Fruit fly (Drosophila melanogaster) whole organism, embryonic: ENCODE measurements around the gene hfp.

Source experiments
- CG1024 ChIP-seq: fragments of 200-800 bp; sonication (Bioruptor generic); IDR thresholded peaks from 2 replicates; pipeline ENCODE4 v1.3.6; 2022; ENCODE audit warnings: missing biosample characterization, missing genetic modification characterization
- CG13296 ChIP-seq: fragments of 200-800 bp; sonication (Bioruptor generic); optimal IDR thresholded peaks from 3 replicates; lab custom pipeline; 2018; ENCODE audit warnings: missing biosample characterization, mild to moderate bottlenecking, missing genetic modification characterization
- CG14860 ChIP-seq: fragments of 200-800 bp; sonication (Bioruptor generic); IDR thresholded peaks from 3 replicates; pipeline ENCODE4 v1.3.6; 2022; ENCODE audit warnings: missing biosample characterization, missing genetic modification characterization; ENCODE audit not compliant: partially characterized antibody
- CG15269 ChIP-seq: fragments of 200-800 bp; sonication (Bioruptor generic); optimal IDR thresholded peaks from 2 replicates; lab custom pipeline; 2018; ENCODE audit warnings: missing biosample characterization, mild to moderate bottlenecking, missing genetic modification characterization, moderate library complexity
- CG17612 ChIP-seq: fragments of 200-800 bp; sonication (Bioruptor generic); IDR thresholded peaks from 2 replicates; pipeline ENCODE4 v1.3.6; 2022; ENCODE audit warnings: missing biosample characterization, missing genetic modification characterization
- CG18262 ChIP-seq: fragments of 200-800 bp; optimal IDR thresholded peaks from 3 replicates; lab custom pipeline; 2019; ENCODE audit warnings: missing biosample characterization, mild to moderate bottlenecking, missing genetic modification characterization, moderate library complexity
- CG2129 ChIP-seq: fragments of 200-800 bp; sonication (Bioruptor generic); IDR thresholded peaks from 2 replicates; pipeline ENCODE4 v1.3.6; 2022; ENCODE audit warnings: missing biosample characterization, missing genetic modification characterization; ENCODE audit not compliant: partially characterized antibody
- CG2678 ChIP-seq: fragments of 200-800 bp; sonication (Bioruptor generic); optimal IDR thresholded peaks from 3 replicates; lab custom pipeline; 2019; ENCODE audit warnings: missing biosample characterization, mild to moderate bottlenecking, missing genetic modification characterization, moderate library complexity
- CG31388 ChIP-seq: fragments of 200-800 bp; sonication (Bioruptor generic); optimal IDR thresholded peaks from 2 replicates; lab custom pipeline; 2016; ENCODE audit warnings: missing biosample characterization, missing genetic modification characterization
- CG3163 ChIP-seq: fragments of 200-800 bp; sonication (Bioruptor generic); optimal IDR thresholded peaks from 3 replicates; lab custom pipeline; 2016; ENCODE audit warnings: missing biosample characterization, missing genetic modification characterization
- CG4707 ChIP-seq: fragments of 200-800 bp; sonication (Bioruptor generic); optimal IDR thresholded peaks from 2 replicates; lab custom pipeline; 2018; ENCODE audit warnings: missing biosample characterization, mild to moderate bottlenecking, missing genetic modification characterization, moderate library complexity
- CG6813 ChIP-seq: fragments of 200-800 bp; sonication (Bioruptor generic); optimal IDR thresholded peaks from 2 replicates; lab custom pipeline; 2017; ENCODE audit warnings: missing biosample characterization, missing genetic modification characterization, mild to moderate bottlenecking, moderate library complexity, missing genetic modification reagents
- CG7357 ChIP-seq: fragments of 200-800 bp; sonication (Bioruptor generic); IDR thresholded peaks from 3 replicates; pipeline ENCODE4 v1.3.6; 2022; ENCODE audit warnings: missing biosample characterization, missing genetic modification characterization
- CG8478 ChIP-seq: fragments of >200 bp; optimal IDR thresholded peaks from 2 replicates; lab custom pipeline; 2018
- CkIIα-i1 ChIP-seq: fragments of 200-800 bp; sonication (Bioruptor generic); IDR thresholded peaks from 2 replicates; pipeline ENCODE4 v1.3.6; 2022; ENCODE audit warnings: missing biosample characterization, missing genetic modification characterization
- Dfd ChIP-seq, 2 experiments: fragments of >200 bp; optimal IDR thresholded peaks; 2 replicates each; lab custom pipeline; 2017; ENCODE audit warnings: missing biosample characterization in 2 of 2, missing genetic modification characterization in 2 of 2
- Dll ChIP-seq: fragments of 200-800 bp; sonication (Bioruptor generic); IDR thresholded peaks from 4 replicates; pipeline ENCODE4 v1.3.6; 2022; ENCODE audit warnings: missing biosample characterization, missing genetic modification characterization; ENCODE audit not compliant: partially characterized antibody
- Eip74EF ChIP-seq, 2 experiments: fragments of 200-800 bp in 1 of 2; fragments of >200 bp in 1 of 2; sonication (Bioruptor generic) in 1 of 2; optimal IDR thresholded peaks; 2 replicates each; lab custom pipeline; 2017 to 2019; ENCODE audit warnings: missing biosample characterization in 2 of 2, missing genetic modification characterization in 2 of 2, mild to moderate bottlenecking in 1 of 2, moderate library complexity in 1 of 2
- Ets65A ChIP-seq: fragments of 200-800 bp; sonication (Bioruptor generic); peaks from one replicate; lab custom pipeline; 2016; ENCODE audit warnings: missing biosample characterization, missing genetic modification characterization
- Fer3 ChIP-seq: fragments of 200-800 bp; sonication (Bioruptor generic); optimal IDR thresholded peaks from 2 replicates; lab custom pipeline; 2018; ENCODE audit warnings: missing biosample characterization, mild to moderate bottlenecking, missing genetic modification characterization, moderate library complexity
- Gsc ChIP-seq: fragments of 200-800 bp; sonication (Bioruptor generic); IDR thresholded peaks from 2 replicates; pipeline ENCODE4 v1.3.6; 2022; ENCODE audit warnings: missing biosample characterization, missing genetic modification characterization
- HLH4C ChIP-seq: fragments of 200-800 bp; sonication (Bioruptor generic); IDR thresholded peaks from 3 replicates; pipeline ENCODE4 v1.3.6; 2022; ENCODE audit warnings: missing biosample characterization, missing genetic modification characterization; ENCODE audit not compliant: partially characterized antibody
- HmgD ChIP-seq: fragments of 200-800 bp; sonication (Bioruptor generic); optimal IDR thresholded peaks from 3 replicates; lab custom pipeline; 2016; ENCODE audit warnings: missing biosample characterization, missing genetic modification characterization
- Hr78 ChIP-seq, 2 experiments: fragments of 200-800 bp in 1 of 2; fragments of >200 bp in 1 of 2; sonication (Bioruptor generic) in 1 of 2; optimal IDR thresholded peaks; 2 replicates each; lab custom pipeline; 2017 to 2019; ENCODE audit warnings: missing biosample characterization in 2 of 2, missing genetic modification characterization in 2 of 2, mild to moderate bottlenecking in 1 of 2, moderate library complexity in 1 of 2
- Nf-YB ChIP-seq: fragments of 200-800 bp; sonication (Bioruptor generic); optimal IDR thresholded peaks from 3 replicates; lab custom pipeline; 2019; ENCODE audit warnings: missing biosample characterization, mild to moderate bottlenecking, missing genetic modification characterization, moderate library complexity
- Poxn ChIP-seq: fragments of 200-800 bp; sonication (Bioruptor generic); IDR thresholded peaks from 2 replicates; pipeline ENCODE4 v1.3.6; 2022; ENCODE audit warnings: missing biosample characterization, missing genetic modification characterization
- Scr ChIP-seq: fragments of 200-800 bp; sonication (Bioruptor generic); IDR thresholded peaks from 2 replicates; pipeline ENCODE4 v1.3.6; 2022; ENCODE audit warnings: missing biosample characterization, missing genetic modification characterization; ENCODE audit not compliant: partially characterized antibody
- Tbp ChIP-seq: fragments of >200 bp; optimal IDR thresholded peaks from 2 replicates; lab custom pipeline; 2018; ENCODE audit warnings: missing biosample characterization, missing genetic modification characterization
- bbx ChIP-seq: fragments of 200-800 bp; sonication (Bioruptor generic); IDR thresholded peaks from 2 replicates; pipeline ENCODE4 v1.3.6; 2022; ENCODE audit warnings: missing biosample characterization, missing genetic modification characterization; ENCODE audit not compliant: partially characterized antibody
- bigmax ChIP-seq: fragments of 200-800 bp; sonication (Bioruptor generic); optimal IDR thresholded peaks from 2 replicates; lab custom pipeline; 2018; ENCODE audit warnings: missing biosample characterization, mild to moderate bottlenecking, missing genetic modification characterization
- chinmo ChIP-seq: fragments of 200-800 bp; sonication (Bioruptor generic); IDR thresholded peaks from 4 replicates; pipeline ENCODE4 v1.3.6; 2022; ENCODE audit warnings: missing biosample characterization, missing genetic modification characterization; ENCODE audit not compliant: partially characterized antibody
- chm ChIP-seq: fragments of 200-800 bp; sonication (Bioruptor generic); IDR thresholded peaks from 2 replicates; pipeline ENCODE4 v1.3.6; 2022; ENCODE audit warnings: missing biosample characterization, missing genetic modification characterization
- crol ChIP-seq: fragments of 200-800 bp; sonication (Bioruptor generic); IDR thresholded peaks from 2 replicates; pipeline ENCODE4 v1.3.6; 2022; ENCODE audit warnings: missing biosample characterization, missing genetic modification characterization
- dpn ChIP-seq, 2 experiments: fragments of 200-800 bp; sonication (Bioruptor generic); optimal IDR thresholded peaks; 3 replicates each; lab custom pipeline; 2016; ENCODE audit warnings: missing biosample characterization in 2 of 2, missing genetic modification characterization in 2 of 2
- ewg ChIP-seq: fragments of 200-800 bp; sonication (Bioruptor generic); optimal IDR thresholded peaks from 3 replicates; lab custom pipeline; 2017; ENCODE audit warnings: mild to moderate bottlenecking, missing biosample characterization, missing genetic modification reagents, missing genetic modification characterization
- hbn ChIP-seq: fragments of 200-800 bp; sonication (Bioruptor generic); IDR thresholded peaks from 2 replicates; pipeline ENCODE4 v1.3.6; 2022; ENCODE audit warnings: missing biosample characterization, missing genetic modification characterization; ENCODE audit not compliant: partially characterized antibody
- inv ChIP-seq: fragments of 200-800 bp; sonication (Bioruptor generic); IDR thresholded peaks from 2 replicates; pipeline ENCODE4 v1.3.6; 2022; ENCODE audit warnings: missing biosample characterization, missing genetic modification characterization; ENCODE audit not compliant: partially characterized antibody
- jigr1 ChIP-seq: fragments of 200-800 bp; sonication (Bioruptor generic); IDR thresholded peaks from 3 replicates; pipeline ENCODE4 v1.3.6; 2022; ENCODE audit warnings: missing biosample characterization, missing genetic modification characterization
- knrl ChIP-seq: fragments of 200-800 bp; sonication (Bioruptor generic); IDR thresholded peaks from 3 replicates; pipeline ENCODE4 v1.3.6; 2022; ENCODE audit warnings: missing biosample characterization, missing genetic modification characterization; ENCODE audit not compliant: partially characterized antibody
- mld ChIP-seq: fragments of 200-800 bp; sonication (Bioruptor generic); IDR thresholded peaks from 3 replicates; pipeline ENCODE4 v1.3.6; 2022; ENCODE audit warnings: missing biosample characterization, missing genetic modification characterization; ENCODE audit not compliant: partially characterized antibody
- org-1 ChIP-seq: fragments of 200-800 bp; sonication (Bioruptor generic); optimal IDR thresholded peaks from 2 replicates; lab custom pipeline; 2017; ENCODE audit warnings: missing biosample characterization, missing genetic modification characterization
- pnt ChIP-seq: fragments of 200-800 bp; sonication (Bioruptor generic); optimal IDR thresholded peaks from 3 replicates; lab custom pipeline; 2016; ENCODE audit warnings: missing biosample characterization, missing genetic modification characterization
- row ChIP-seq: fragments of 200-800 bp; sonication (Bioruptor generic); IDR thresholded peaks from 3 replicates; pipeline ENCODE4 v1.3.6; 2022; ENCODE audit warnings: missing biosample characterization, missing genetic modification characterization
- sens ChIP-seq: fragments of 200-800 bp; sonication (Bioruptor generic); peaks from one replicate; lab custom pipeline; 2016; ENCODE audit warnings: missing biosample characterization, missing genetic modification characterization
- tap ChIP-seq: fragments of 200-800 bp; optimal IDR thresholded peaks from 3 replicates; lab custom pipeline; 2019; ENCODE audit warnings: missing biosample characterization, mild to moderate bottlenecking, missing genetic modification characterization, moderate library complexity
- tin ChIP-seq: fragments of 200-800 bp; sonication (Bioruptor generic); optimal IDR thresholded peaks from 3 replicates; lab custom pipeline; 2016; ENCODE audit warnings: missing biosample characterization, missing genetic modification characterization
- tna ChIP-seq: fragments of 200-800 bp; sonication (Bioruptor generic); IDR thresholded peaks from 2 replicates; pipeline ENCODE4 v1.3.6; 2022; ENCODE audit warnings: missing biosample characterization, missing genetic modification characterization; ENCODE audit not compliant: partially characterized antibody
- unpg ChIP-seq: fragments of 200-800 bp; sonication (Bioruptor generic); optimal IDR thresholded peaks from 3 replicates; lab custom pipeline; 2018; ENCODE audit warnings: missing biosample characterization, mild to moderate bottlenecking, missing genetic modification characterization, moderate library complexity
- zen ChIP-seq: fragments of 200-800 bp; sonication (Bioruptor generic); optimal IDR thresholded peaks from 3 replicates; lab custom pipeline; 2018; ENCODE audit warnings: missing biosample characterization, mild to moderate bottlenecking, missing genetic modification characterization, moderate library complexity

hfp gene

dm6 chr3L:1488592-1489183 is 13.7 kb downstream of the hfp start:
- peak in 1 of 2 experiments; percentile 10 for TF ChIP-seq Hr78 (GFP tag; optimal IDR thresholded peaks at IDR 0.05; lab: Kevin White, UChicago)
- TF ChIP-seq CG18262 (tag; lab: Kevin White, UChicago): peak; percentile 12
- TF ChIP-seq CG2678 (tag; lab: Kevin White, UChicago): no peak
- no peak for TF ChIP-seq Fer3 (tag; lab: Kevin White, UChicago)
- TF ChIP-seq Ets65A: peak; percentile 27
- no peak for TF ChIP-seq tin (GFP tag; lab: Kevin White, UChicago)
- no peak for TF ChIP-seq bigmax
- no peak for TF ChIP-seq jigr1 (GFP tag; lab: Robert Waterston, UW)
- no peak for TF ChIP-seq CG1024 (GFP tag; lab: Robert Waterston, UW)
- no peak for TF ChIP-seq CG7357 (GFP tag; lab: Robert Waterston, UW)
- peak; percentile 71 for TF ChIP-seq CG14860 (GFP tag; lab: Robert Waterston, UW)
- TF ChIP-seq CG17612 (GFP tag; lab: Robert Waterston, UW): no peak
- peak; percentile 27 for TF ChIP-seq tap (tag; lab: Kevin White, UChicago)
- no peak for TF ChIP-seq crol (GFP tag; lab: Robert Waterston, UW)
- peak; percentile 29 for TF ChIP-seq CG13296
- TF ChIP-seq Nf-YB: no peak
- no peak for TF ChIP-seq zen (tag; lab: Kevin White, UChicago)
- TF ChIP-seq chinmo (GFP tag; lab: Robert Waterston, UW): peak; percentile 98
- no peak for TF ChIP-seq Dfd (GFP tag; optimal IDR thresholded peaks at IDR 0.05; lab: Kevin White, UChicago)
- no peak for TF ChIP-seq ewg (GFP tag; lab: Kevin White, UChicago)
- TF ChIP-seq bbx: peak; percentile 91
- peak; percentile 67 for TF ChIP-seq knrl (GFP tag; lab: Robert Waterston, UW)
- TF ChIP-seq CG4707 (GFP tag; lab: Kevin White, UChicago): peak; percentile 95
- peak in 1 of 2 experiments; percentile 76 for TF ChIP-seq Eip74EF (GFP tag; optimal IDR thresholded peaks at IDR 0.05; lab: Kevin White, UChicago)
- no peak for TF ChIP-seq pnt (GFP tag; lab: Kevin White, UChicago)
- TF ChIP-seq Tbp: no peak
- TF ChIP-seq Poxn (GFP tag; lab: Robert Waterston, UW): no peak
- TF ChIP-seq Scr (GFP tag; lab: Robert Waterston, UW): peak; percentile 61
- peak; percentile 12 for TF ChIP-seq CG15269
- peak; percentile 58 for TF ChIP-seq inv (GFP tag; lab: Robert Waterston, UW)
- TF ChIP-seq dpn (GFP tag; optimal IDR thresholded peaks at IDR 0.05; lab: Kevin White, UChicago): no peak
- TF ChIP-seq sens (GFP tag; lab: Kevin White, UChicago): peak; percentile 81
- TF ChIP-seq Gsc: no peak
- peak; percentile 71 for TF ChIP-seq HLH4C (GFP tag; lab: Robert Waterston, UW)
- TF ChIP-seq mld (GFP tag; lab: Robert Waterston, UW): peak; percentile 77; the same call in 2 of the 3 replicates
- TF ChIP-seq chm (GFP tag; lab: Robert Waterston, UW): 0 out of 2 replicates have a peak, but pooled peaks have one; percentile 35
- peak; percentile 1 for TF ChIP-seq unpg
- no peak for TF ChIP-seq org-1
- peak; percentile 1 for TF ChIP-seq CG3163
- no peak for TF ChIP-seq HmgD
- TF ChIP-seq CG2129 (GFP tag; lab: Robert Waterston, UW): no peak
- TF ChIP-seq Dll: peak; percentile 52; the same call in 2 of the 4 replicates
- no peak for TF ChIP-seq CG31388 (GFP tag; lab: Kevin White, UChicago)
- no peak for TF ChIP-seq CkIIα-i1 (GFP tag; lab: Robert Waterston, UW)
- TF ChIP-seq tna (GFP tag; lab: Robert Waterston, UW): peak; percentile 70
- no peak for TF ChIP-seq CG8478 (lab: Kevin White, UChicago)
- TF ChIP-seq hbn (GFP tag; lab: Robert Waterston, UW): peak; percentile 59
- TF ChIP-seq row (GFP tag; lab: Robert Waterston, UW): peak; percentile 38; the same call in 1 of the 3 replicates
- TF ChIP-seq CG6813 (GFP tag; lab: Kevin White, UChicago): peak; percentile 13
